Fruit fly (Drosophila melanogaster) whole organism, embryonic: ENCODE results near the gene CG6295.
A peak's percentile ranks its signal among the peaks of the same experiment; 100 is the strongest.

Experiments used
- B-H1 ChIP-seq: fragments of 200-800 bp; sonication (Bioruptor generic); IDR thresholded peaks from 3 replicates; pipeline ENCODE4 v1.3.6; 2022; ENCODE audit warnings: missing biosample characterization, missing genetic modification characterization
- BtbVII ChIP-seq: fragments of 200-800 bp; sonication (Bioruptor generic); optimal IDR thresholded peaks from 3 replicates; lab custom pipeline; 2017; ENCODE audit warnings: missing biosample characterization, mild to moderate bottlenecking, missing genetic modification characterization
- CG11398 ChIP-seq: fragments of 200-800 bp; sonication (Bioruptor generic); optimal IDR thresholded peaks from 2 replicates; lab custom pipeline; 2016; ENCODE audit warnings: missing biosample characterization, missing genetic modification characterization
- CG11560 ChIP-seq: fragments of 200-800 bp; sonication (Bioruptor generic); IDR thresholded peaks from 3 replicates; pipeline ENCODE4 v1.3.6; 2022; ENCODE audit warnings: missing biosample characterization, missing genetic modification characterization
- CG11696 ChIP-seq: fragments of 200-800 bp; sonication (Bioruptor generic); IDR thresholded peaks from 2 replicates; pipeline ENCODE4 v1.3.6; 2022; ENCODE audit warnings: missing biosample characterization, missing genetic modification characterization
- CG12071 ChIP-seq: fragments of 200-800 bp; sonication (Bioruptor generic); optimal IDR thresholded peaks from 3 replicates; lab custom pipeline; 2018; ENCODE audit warnings: missing biosample characterization, mild to moderate bottlenecking, missing genetic modification characterization
- CG12219 ChIP-seq: fragments of 200-800 bp; sonication (Bioruptor generic); optimal IDR thresholded peaks from 3 replicates; lab custom pipeline; 2018; ENCODE audit warnings: missing biosample characterization, mild to moderate bottlenecking, missing genetic modification characterization
- CG13894 ChIP-seq: fragments of 200-800 bp; sonication (Bioruptor generic); optimal IDR thresholded peaks from 3 replicates; lab custom pipeline; 2018; ENCODE audit warnings: missing biosample characterization, mild to moderate bottlenecking, missing genetic modification characterization, moderate library complexity
- CG1529 ChIP-seq: fragments of 200-800 bp; sonication (Bioruptor generic); optimal IDR thresholded peaks from 3 replicates; lab custom pipeline; 2018; ENCODE audit warnings: missing biosample characterization, missing genetic modification characterization
- CG2120 ChIP-seq: fragments of 200-800 bp; sonication (Bioruptor generic); optimal IDR thresholded peaks from 3 replicates; lab custom pipeline; 2016; ENCODE audit warnings: missing biosample characterization, missing genetic modification characterization
- CG30403 ChIP-seq: fragments of 200-800 bp; sonication (Bioruptor generic); optimal IDR thresholded peaks from 3 replicates; lab custom pipeline; 2016; ENCODE audit warnings: missing biosample characterization, missing genetic modification characterization
- CG33557 ChIP-seq: fragments of 200-800 bp; sonication (Bioruptor generic); optimal IDR thresholded peaks from 2 replicates; lab custom pipeline; 2019; ENCODE audit warnings: missing biosample characterization, mild to moderate bottlenecking, missing genetic modification characterization, moderate library complexity
- CG34376 ChIP-seq: fragments of 200-800 bp; sonication (Bioruptor generic); optimal IDR thresholded peaks from 2 replicates; lab custom pipeline; 2018; ENCODE audit warnings: missing biosample characterization, mild to moderate bottlenecking, missing genetic modification characterization
- CG5180 ChIP-seq: fragments of 200-800 bp; sonication (Bioruptor generic); optimal IDR thresholded peaks from 3 replicates; lab custom pipeline; 2017; ENCODE audit warnings: missing biosample characterization, missing genetic modification characterization, mild to moderate bottlenecking, moderate library complexity, missing genetic modification reagents
- CG6175 ChIP-seq: fragments of 200-800 bp; sonication (Bioruptor generic); IDR thresholded peaks from 3 replicates; pipeline ENCODE4 v1.3.6; 2022; ENCODE audit warnings: missing biosample characterization, missing genetic modification characterization
- CG7556 ChIP-seq: fragments of 200-800 bp; sonication (Bioruptor generic); optimal IDR thresholded peaks from 2 replicates; lab custom pipeline; 2017; ENCODE audit warnings: missing biosample characterization, mild to moderate bottlenecking, missing genetic modification characterization
- CG7987 ChIP-seq: fragments of 200-800 bp; sonication (Bioruptor generic); optimal IDR thresholded peaks from 2 replicates; lab custom pipeline; 2018; ENCODE audit warnings: missing biosample characterization, mild to moderate bottlenecking, missing genetic modification characterization, moderate library complexity
- Fer3 ChIP-seq: fragments of 200-800 bp; sonication (Bioruptor generic); optimal IDR thresholded peaks from 2 replicates; lab custom pipeline; 2018; ENCODE audit warnings: missing biosample characterization, mild to moderate bottlenecking, missing genetic modification characterization, moderate library complexity
- Kr ChIP-seq: fragments of 200-800 bp; sonication (Bioruptor generic); optimal IDR thresholded peaks from 2 replicates; lab custom pipeline; 2017; ENCODE audit warnings: missing biosample characterization, mild to moderate bottlenecking, missing genetic modification characterization
- Meics ChIP-seq: fragments of 200-800 bp; sonication (Bioruptor generic); optimal IDR thresholded peaks from 2 replicates; lab custom pipeline; 2017; ENCODE audit warnings: missing biosample characterization, mild to moderate bottlenecking, missing genetic modification characterization
- Mes4 ChIP-seq: fragments of 200-800 bp; sonication (Bioruptor generic); optimal IDR thresholded peaks from 2 replicates; lab custom pipeline; 2016; ENCODE audit warnings: missing biosample characterization, missing genetic modification characterization
- Pdp1 ChIP-seq, 2 experiments: fragments of 200-800 bp; sonication (Bioruptor generic); optimal IDR thresholded peaks; 3 replicates each; lab custom pipeline; 2016; ENCODE audit warnings: missing biosample characterization in 2 of 2, missing genetic modification characterization in 2 of 2, mild to moderate bottlenecking in 1 of 2, moderate library complexity in 1 of 2
- Scr ChIP-seq: fragments of 200-800 bp; sonication (Bioruptor generic); IDR thresholded peaks from 2 replicates; pipeline ENCODE4 v1.3.6; 2022; ENCODE audit warnings: missing biosample characterization, missing genetic modification characterization; ENCODE audit not compliant: partially characterized antibody
- Side ChIP-seq: fragments of 200-800 bp; sonication (Bioruptor generic); optimal IDR thresholded peaks from 2 replicates; lab custom pipeline; 2016; ENCODE audit warnings: missing biosample characterization, missing genetic modification characterization
- Sry-β ChIP-seq: fragments of 200-800 bp; sonication (Bioruptor generic); optimal IDR thresholded peaks from 2 replicates; lab custom pipeline; 2018; ENCODE audit warnings: missing biosample characterization, mild to moderate bottlenecking, missing genetic modification characterization, moderate library complexity
- Vsx1 ChIP-seq: fragments of 200-800 bp; sonication (Bioruptor generic); optimal IDR thresholded peaks from 2 replicates; lab custom pipeline; 2017; ENCODE audit warnings: missing biosample characterization, mild to moderate bottlenecking, missing genetic modification characterization, missing genetic modification reagents
- ash1 ChIP-seq: fragments of 200-800 bp; sonication (Bioruptor generic); optimal IDR thresholded peaks from 2 replicates; lab custom pipeline; 2018; ENCODE audit warnings: missing biosample characterization, mild to moderate bottlenecking, missing genetic modification characterization
- dimm ChIP-seq: fragments of 200-800 bp; sonication (Bioruptor generic); IDR thresholded peaks from 2 replicates; pipeline ENCODE4 v1.3.6; 2022; ENCODE audit warnings: missing biosample characterization, missing genetic modification characterization
- esg ChIP-seq: fragments of 200-800 bp; sonication (Bioruptor generic); conservative IDR thresholded peaks from 2 replicates; pipeline ENCODE4 v1.3.6; 2022; ENCODE audit warnings: missing biosample characterization, missing genetic modification characterization
- eve ChIP-seq, 2 experiments: fragments of >200 bp; optimal IDR thresholded peaks; 2 replicates each; lab custom pipeline; 2017; ENCODE audit warnings: missing biosample characterization in 2 of 2, missing genetic modification characterization in 2 of 2
- eyg ChIP-seq: fragments of 200-800 bp; sonication (Bioruptor generic); optimal IDR thresholded peaks from 3 replicates; lab custom pipeline; 2016; ENCODE audit warnings: missing biosample characterization, missing genetic modification characterization
- gem ChIP-seq: fragments of 200-800 bp; sonication (Bioruptor generic); optimal IDR thresholded peaks from 2 replicates; lab custom pipeline; 2019; ENCODE audit warnings: missing biosample characterization, mild to moderate bottlenecking, missing genetic modification characterization, moderate library complexity
- lov ChIP-seq, 2 experiments: fragments of 200-800 bp in 1 of 2; fragments of >200 bp in 1 of 2; sonication (Bioruptor generic) in 1 of 2; IDR thresholded peaks in 1 of 2; optimal IDR thresholded peaks in 1 of 2; 2 replicates in 1 of 2; 3 replicates in 1 of 2; pipeline versions ENCODE4 v1.3.6 to Lab custom; 2017 to 2022; ENCODE audit warnings: missing biosample characterization in 1 of 2, missing genetic modification characterization in 1 of 2
- maf-S ChIP-seq: fragments of 200-800 bp; sonication (Bioruptor generic); optimal IDR thresholded peaks from 2 replicates; lab custom pipeline; 2016; ENCODE audit warnings: missing biosample characterization, missing genetic modification characterization
- nerfin-1 ChIP-seq: fragments of 200-800 bp; sonication (Bioruptor generic); optimal IDR thresholded peaks from 3 replicates; lab custom pipeline; 2019; ENCODE audit warnings: missing biosample characterization, mild to moderate bottlenecking, missing genetic modification characterization, moderate library complexity
- org-1 ChIP-seq: fragments of 200-800 bp; sonication (Bioruptor generic); optimal IDR thresholded peaks from 2 replicates; lab custom pipeline; 2017; ENCODE audit warnings: missing biosample characterization, missing genetic modification characterization
- otp ChIP-seq: fragments of 200-800 bp; sonication (Bioruptor generic); IDR thresholded peaks from 3 replicates; pipeline ENCODE4, ENCODE4 v1.3.6; 2022; ENCODE audit warnings: missing biosample characterization, missing genetic modification characterization
- schlank ChIP-seq: fragments of 200-800 bp; sonication (Bioruptor generic); optimal IDR thresholded peaks from 2 replicates; lab custom pipeline; 2018; ENCODE audit warnings: missing biosample characterization, mild to moderate bottlenecking, missing genetic modification characterization
- slp2 ChIP-seq: fragments of 200-800 bp; sonication (Bioruptor generic); optimal IDR thresholded peaks from 2 replicates; lab custom pipeline; 2016; ENCODE audit warnings: missing biosample characterization, missing genetic modification characterization
- sqz ChIP-seq: fragments of 200-800 bp; sonication (Bioruptor generic); optimal IDR thresholded peaks from 3 replicates; lab custom pipeline; 2018; ENCODE audit warnings: missing biosample characterization, mild to moderate bottlenecking, missing genetic modification characterization

The CG6295 gene

DNA sequence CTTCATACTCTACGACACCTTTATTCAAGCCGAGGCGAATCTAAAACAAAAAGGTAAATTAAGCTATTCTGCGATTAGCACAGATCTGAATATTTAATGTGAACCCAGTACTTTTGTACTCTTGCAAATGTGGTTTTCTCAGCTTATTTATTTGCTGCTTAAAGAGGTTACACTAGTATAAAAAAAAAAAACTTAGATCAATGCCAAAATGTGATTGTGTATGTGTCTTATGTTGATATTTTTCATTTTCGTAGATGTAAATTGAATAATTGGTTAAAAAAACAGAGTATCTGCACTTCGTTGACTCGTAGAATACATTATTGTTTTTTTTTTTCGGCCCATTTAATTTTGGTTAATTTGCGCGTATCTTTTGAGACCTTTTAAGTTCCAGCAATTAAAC is 37.1 kb downstream of the CG6295 start (continued):
- TF ChIP-seq eve (GFP tag; optimal IDR thresholded peaks at IDR 0.05; lab: Kevin White, UChicago) (no peak), Fer3 (peak; percentile 1), Side (GFP tag; lab: Kevin White, UChicago) (no peak), Kr (GFP tag; lab: Kevin White, UChicago) (no peak), schlank (tag; lab: Kevin White, UChicago) (no peak), CG11560 (tag; lab: Robert Waterston, UW) (no peak), eyg (GFP tag; lab: Kevin White, UChicago) (no peak), Mes4 (GFP tag; lab: Kevin White, UChicago) (no peak), CG12071 (GFP tag; lab: Kevin White, UChicago) (no peak), maf-S (GFP tag; lab: Kevin White, UChicago) (no peak), CG11398 (GFP tag; lab: Kevin White, UChicago) (no peak), nerfin-1 (tag; lab: Kevin White, UChicago) (no peak), CG33557 (GFP tag; lab: Kevin White, UChicago) (no peak), Vsx1 (GFP tag; lab: Kevin White, UChicago) (no peak), gem (tag; lab: Kevin White, UChicago) (no peak), Sry-β (no peak), CG13894 (tag; lab: Kevin White, UChicago) (no peak), CG7987 (GFP tag; lab: Kevin White, UChicago) (no peak), CG11696 (GFP tag; lab: Robert Waterston, UW) (no peak), lov (optimal IDR thresholded peaks at IDR 0.05; lab: Kevin White, UChicago) (no peak), lov (GFP tag; IDR thresholded peaks at IDR 0.05; lab: Robert Waterston, UW) (no peak), CG1529 (GFP tag; lab: Kevin White, UChicago) (no peak), CG2120 (GFP tag; lab: Kevin White, UChicago) (peak; percentile 12), esg (GFP tag; lab: Robert Waterston, UW) (no peak), org-1 (GFP tag; lab: Kevin White, UChicago) (no peak), Scr (GFP tag; lab: Robert Waterston, UW) (no peak), B-H1 (GFP tag; lab: Robert Waterston, UW) (no peak), BtbVII (GFP tag; lab: Kevin White, UChicago) (no peak), CG5180 (no peak), Pdp1 (GFP tag; optimal IDR thresholded peaks at IDR 0.05; lab: Kevin White, UChicago) (no peak), slp2 (GFP tag; lab: Kevin White, UChicago) (no peak), sqz (GFP tag; lab: Kevin White, UChicago) (no peak), CG12219 (GFP tag; lab: Kevin White, UChicago) (no peak), CG6175 (GFP tag; lab: Robert Waterston, UW) (no peak), CG34376 (GFP tag; lab: Kevin White, UChicago) (no peak), otp (GFP tag; lab: Robert Waterston, UW) (no peak), CG7556 (no peak), Meics (peak; percentile 37), ash1 (GFP tag; lab: Kevin White, UChicago) (no peak), dimm (GFP tag; lab: Robert Waterston, UW) (no peak), CG30403 (GFP tag; lab: Kevin White, UChicago) (no peak)
